Fruit fly (Drosophila melanogaster): ENCODE data around the gene CG13295.

Gene CG13295

DNA sequence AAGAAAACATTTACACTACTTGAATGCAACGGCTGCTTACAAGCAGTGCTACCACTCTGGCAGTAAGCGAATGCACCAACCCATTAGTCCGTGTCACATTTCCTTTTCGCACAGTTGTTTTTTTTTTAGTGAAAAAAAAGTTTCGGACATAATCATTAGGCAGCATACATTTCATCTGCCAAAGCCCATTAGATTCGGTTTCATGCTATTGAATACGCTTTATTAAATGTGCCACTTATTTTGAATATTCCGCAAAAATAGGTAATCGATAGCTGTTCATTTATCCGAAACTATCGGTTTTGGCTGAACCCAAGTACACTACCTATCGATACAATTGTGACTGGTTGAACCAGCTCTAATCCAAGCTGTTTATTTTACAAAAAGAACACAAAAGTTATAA lies 20.2 kb downstream of the CG13295 start, which contains the start of gene tant (continued):
- TF ChIP-seq CG10543 (GFP tag; optimal IDR thresholded peaks at IDR 0.05) (no peak), rib (GFP tag; IDR thresholded peaks at IDR 0.05) (no peak), Mad (GFP tag; optimal IDR thresholded peaks at IDR 0.05) (peak; percentile 2), Hmr (GFP tag; optimal IDR thresholded peaks at IDR 0.05) (peak; percentile 41), sug (tag; optimal IDR thresholded peaks at IDR 0.05) (peak; percentile 45), CG17328 (GFP tag; IDR thresholded peaks at IDR 0.05) (no peak), grau (tag; optimal IDR thresholded peaks at IDR 0.05) (no peak), HmgD (GFP tag; optimal IDR thresholded peaks at IDR 0.05) (peak; percentile 84), Camta (GFP tag; optimal IDR thresholded peaks at IDR 0.05) (peak; percentile 41), Hsf (GFP tag; optimal IDR thresholded peaks at IDR 0.05) (peak; percentile 6), CG42726 (GFP tag; IDR thresholded peaks at IDR 0.05; ENCODE audit: partially characterized antibody) (peak; percentile 74; the same call in 1 of the 2 replicates), CrebB (tag; optimal IDR thresholded peaks at IDR 0.05) (no peak), twi (tag; optimal IDR thresholded peaks at IDR 0.05) (no peak), CG15479 (GFP tag; optimal IDR thresholded peaks at IDR 0.05) (no peak), CG9817 (tag; optimal IDR thresholded peaks at IDR 0.05) (no peak), Stat92E (GFP tag; optimal IDR thresholded peaks at IDR 0.05) (no peak), Taf1 (GFP tag; IDR thresholded peaks at IDR 0.05) (no peak), Lhr (GFP tag; optimal IDR thresholded peaks at IDR 0.05) (peak; percentile 74)

DNA sequence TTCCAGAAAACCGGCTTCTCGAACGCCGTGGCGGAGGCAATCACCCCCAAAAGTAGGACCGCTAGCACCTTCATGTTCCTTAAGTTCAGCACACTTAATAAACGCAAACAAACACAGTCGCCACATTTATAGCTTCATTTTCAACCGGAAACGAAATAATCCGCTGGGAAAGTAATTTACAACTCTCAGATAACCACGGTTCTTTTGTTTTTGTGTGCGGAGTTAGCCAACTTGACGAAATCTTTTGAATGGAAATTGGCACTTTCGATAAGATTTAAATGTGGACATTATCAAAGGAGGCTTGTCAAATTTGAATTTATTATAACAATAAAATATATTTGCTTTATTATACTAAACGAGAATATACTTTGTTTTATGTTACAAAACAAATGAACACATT lies 20.7 kb downstream of the CG13295 start, which contains the start of gene Jon65Ai:
Gene Jon65Ai, minus strand, starts transcription at position 101 of the 400 bp plus-strand sequence.
- no peak for TF ChIP-seq CG17328 (GFP tag; IDR thresholded peaks at IDR 0.05)
- no peak for TF ChIP-seq CG16779 (GFP tag; IDR thresholded peaks at IDR 0.05)
- no peak for TF ChIP-seq kay (GFP tag; optimal IDR thresholded peaks at IDR 0.05)
- TF ChIP-seq nmo (GFP tag; optimal IDR thresholded peaks at IDR 0.05), result no peak
- no peak for TF ChIP-seq phol (tag; optimal IDR thresholded peaks at IDR 0.05)
- no peak for TF ChIP-seq Xbp1 (GFP tag; optimal IDR thresholded peaks at IDR 0.05)

DNA sequence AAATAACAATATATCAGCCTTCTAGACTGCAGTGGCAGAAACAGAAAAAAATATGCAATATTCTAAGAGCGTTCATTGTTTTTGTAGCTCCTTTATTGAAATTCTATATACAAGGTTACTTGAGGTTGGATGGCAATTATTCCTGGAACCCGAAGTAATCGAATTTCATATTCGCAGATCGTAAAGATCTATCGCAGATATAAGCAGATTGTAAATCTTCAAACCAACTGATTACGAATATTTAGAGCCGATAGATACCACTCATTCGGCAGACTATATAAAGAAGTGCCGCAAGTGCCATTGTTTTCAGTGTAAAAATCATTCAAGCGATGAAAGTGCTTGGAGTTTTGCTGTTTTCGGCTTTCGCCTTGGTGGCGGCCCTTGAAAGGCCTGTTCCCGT lies 23.0 kb downstream of the CG13295 start, which contains the start of gene Jon65Aii:
Gene Jon65Aii, plus strand, starts transcription at position 301 of the 400 bp plus-strand sequence.
- TF ChIP-seq Lpt (GFP tag; optimal IDR thresholded peaks at IDR 0.05), result no peak
- TF ChIP-seq CG10462 (GFP tag; optimal IDR thresholded peaks at IDR 0.05), result no peak
- no peak for TF ChIP-seq vvl (GFP tag; IDR thresholded peaks at IDR 0.05)
- no peak for TF ChIP-seq CG13296 (GFP tag; optimal IDR thresholded peaks at IDR 0.05)
- TF ChIP-seq CG17612 (GFP tag; IDR thresholded peaks at IDR 0.05), result no peak
- TF ChIP-seq Nf-YB (GFP tag; optimal IDR thresholded peaks at IDR 0.05), result no peak
- no peak for TF ChIP-seq CG6854 (GFP tag; optimal IDR thresholded peaks at IDR 0.05)
- no peak for TF ChIP-seq Six4 (GFP tag; optimal IDR thresholded peaks at IDR 0.05)
- no peak for TF ChIP-seq psq (GFP tag; optimal IDR thresholded peaks at IDR 0.05)
- no peak for TF ChIP-seq Ssrp (tag; optimal IDR thresholded peaks at IDR 0.05)

DNA sequence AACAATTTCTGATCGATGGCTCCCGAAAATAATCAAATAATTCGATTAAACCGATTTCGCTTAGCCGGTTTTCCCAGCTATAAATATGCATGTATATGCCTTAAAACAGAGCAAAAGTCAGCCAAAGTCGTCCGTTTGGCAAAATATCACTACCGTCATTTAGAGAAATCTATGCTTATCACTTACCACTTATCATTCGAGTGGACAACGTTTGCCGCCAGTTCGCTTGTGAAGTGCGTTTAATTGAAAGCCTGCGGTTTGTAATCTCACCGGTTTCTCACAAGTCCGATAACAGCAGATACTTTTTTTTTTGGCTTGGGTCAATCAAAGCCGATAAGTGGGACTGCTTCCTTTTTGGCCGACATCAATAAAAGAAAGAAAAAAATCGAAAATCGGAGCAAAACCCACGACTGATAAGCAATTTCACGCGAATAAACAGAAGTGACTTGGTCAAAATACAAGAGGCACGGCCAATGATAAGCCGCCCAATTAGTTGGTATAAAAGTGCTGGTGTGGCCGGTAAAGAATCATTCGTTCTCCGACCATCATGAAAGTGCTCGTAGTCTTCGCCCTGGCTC lies 24.7 kb downstream of the CG13295 start, which contains the start of gene Jon65Aiii:
Gene Jon65Aiii, plus strand, starts transcription at position 528 of the 578 bp plus-strand sequence.
- TF ChIP-seq Lpt (GFP tag; optimal IDR thresholded peaks at IDR 0.05) (no peak), Jarid2 (GFP tag; optimal IDR thresholded peaks at IDR 0.05) (no peak), sug (tag; optimal IDR thresholded peaks at IDR 0.05) (peak; percentile 70), CG18599 (GFP tag; optimal IDR thresholded peaks at IDR 0.05) (peak; percentile 45), lab (GFP tag; optimal IDR thresholded peaks at IDR 0.05) (peak; percentile 1), Hey (tag; optimal IDR thresholded peaks at IDR 0.05) (peak; percentile 99), gro (GFP tag; optimal IDR thresholded peaks at IDR 0.05) (peak; percentile 76), vvl (GFP tag; IDR thresholded peaks at IDR 0.05) (no peak), sd (tag; optimal IDR thresholded peaks at IDR 0.05) (peak; percentile 18), mirr (GFP tag; optimal IDR thresholded peaks at IDR 0.05) (peak; percentile 88), GATAe (GFP tag; conservative IDR thresholded peaks at IDR 0.05) (peak; percentile 37; the same call in 1 of the 2 replicates), run (tag; optimal IDR thresholded peaks at IDR 0.05) (peak; percentile 82), ssp (GFP tag; IDR thresholded peaks at IDR 0.05) (no peak), exex (tag; optimal IDR thresholded peaks at IDR 0.05) (peak; percentile 99), HmgZ (tag; optimal IDR thresholded peaks at IDR 0.05) (peak; percentile 6), cwo (GFP tag; optimal IDR thresholded peaks at IDR 0.05) (peak; percentile 15)
